Worm (Caenorhabditis elegans): ENCODE results near the gene gly-7.

DNA sequence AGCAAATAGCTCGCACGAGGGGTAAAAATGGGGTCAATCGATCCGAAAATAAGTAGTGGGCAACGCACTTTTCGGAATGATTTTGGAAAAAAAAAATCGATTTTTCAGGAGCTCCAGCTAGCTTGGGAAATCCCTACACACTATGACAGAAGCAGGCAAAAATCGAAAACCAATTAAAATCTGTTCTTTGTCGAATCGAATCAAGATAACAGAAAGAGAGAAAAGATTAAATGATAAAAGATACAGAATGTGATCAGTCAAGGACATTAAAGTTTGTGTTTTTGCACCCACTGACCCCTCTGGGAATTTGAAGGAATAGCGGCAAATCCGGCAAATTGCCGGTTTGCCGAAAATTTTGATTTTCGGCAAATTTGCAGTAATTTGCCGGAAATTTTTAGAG, 53.7 kb downstream of the gly-7 start:
- TF ChIP-seq unc-86 (tag; optimal IDR thresholded peaks at IDR 0.05), result no peak
- TF ChIP-seq lin-39 (tag; optimal IDR thresholded peaks at IDR 0.05), result no peak
- TF ChIP-seq fos-1 (tag; optimal IDR thresholded peaks at IDR 0.05), result no peak
- TF ChIP-seq ama-1 (optimal IDR thresholded peaks at IDR 0.05), result no peak
- no peak for TF ChIP-seq unc-130 (tag; optimal IDR thresholded peaks at IDR 0.05)
- no peak for TF ChIP-seq nhr-28 (tag; optimal IDR thresholded peaks at IDR 0.05)
- no peak for TF ChIP-seq dpl-1 (GFP tag; optimal IDR thresholded peaks at IDR 0.05)
- TF ChIP-seq fkh-10 (GFP tag; optimal IDR thresholded peaks at IDR 0.05), result no peak
- TF ChIP-seq xbp-1 (tag; optimal IDR thresholded peaks at IDR 0.05), result no peak
- no peak for TF ChIP-seq ztf-4 (tag; optimal IDR thresholded peaks at IDR 0.05)
- no peak for TF ChIP-seq ceh-82 (tag; optimal IDR thresholded peaks at IDR 0.05)

All from whole organism, L1 larva.